Fruit fly (Drosophila melanogaster): ENCODE data around the gene Sfp65A.

Gene Sfp65A

dm6 chr3L:6312029-6312623 is 38.0 kb upstream of the Sfp65A start (continued):
- TF ChIP-seq fd85E (GFP tag; optimal IDR thresholded peaks at IDR 0.05), result no peak
- TF ChIP-seq CG31627 (GFP tag; optimal IDR thresholded peaks at IDR 0.05), result no peak
- TF ChIP-seq CG6808 (GFP tag; optimal IDR thresholded peaks at IDR 0.05), result no peak
- no peak for TF ChIP-seq CG34406 (GFP tag; optimal IDR thresholded peaks at IDR 0.05)
- peak; percentile 63 for TF ChIP-seq topi (GFP tag; optimal IDR thresholded peaks at IDR 0.05)
- TF ChIP-seq net (GFP tag; optimal IDR thresholded peaks at IDR 0.05), result no peak
- peak; percentile 41 for TF ChIP-seq cyc (GFP tag; optimal IDR thresholded peaks at IDR 0.05)
- TF ChIP-seq CG6276 (GFP tag; optimal IDR thresholded peaks at IDR 0.05), result no peak

- peak; percentile 19 for TF ChIP-seq svp (GFP tag)
- TF ChIP-seq lz (GFP tag; optimal IDR thresholded peaks at IDR 0.05), result no peak
- TF ChIP-seq CG10631 (GFP tag; optimal IDR thresholded peaks at IDR 0.05), result no peak
- TF ChIP-seq CG7368 (GFP tag; optimal IDR thresholded peaks at IDR 0.05), result no peak
- TF ChIP-seq Eip78C (GFP tag), result peak; percentile 50
- TF ChIP-seq Ets21C (GFP tag; optimal IDR thresholded peaks at IDR 0.05), result no peak
- peak; percentile 12 for TF ChIP-seq Met (GFP tag; optimal IDR thresholded peaks at IDR 0.05)
- TF ChIP-seq achi (GFP tag; optimal IDR thresholded peaks at IDR 0.05), result peak; percentile 6
- TF ChIP-seq Smox (GFP tag; optimal IDR thresholded peaks at IDR 0.05), result no peak
- no peak for TF ChIP-seq spab (GFP tag; optimal IDR thresholded peaks at IDR 0.05)
- peak; percentile 4 for TF ChIP-seq esn (GFP tag; optimal IDR thresholded peaks at IDR 0.05)
- TF ChIP-seq CG8319 (GFP tag; optimal IDR thresholded peaks at IDR 0.05), result no peak
- TF ChIP-seq CG10669 (GFP tag; optimal IDR thresholded peaks at IDR 0.05), result no peak
- no peak for TF ChIP-seq salr (GFP tag; optimal IDR thresholded peaks at IDR 0.05)
- no peak for TF ChIP-seq CG31627 (GFP tag; optimal IDR thresholded peaks at IDR 0.05)
- TF ChIP-seq Eip93F (GFP tag; optimal IDR thresholded peaks at IDR 0.05), result no peak
- no peak for TF ChIP-seq dac (GFP tag; optimal IDR thresholded peaks at IDR 0.05)
- TF ChIP-seq Hr38 (GFP tag; optimal IDR thresholded peaks at IDR 0.05), result no peak
- TF ChIP-seq CG34406 (GFP tag; optimal IDR thresholded peaks at IDR 0.05), result peak; percentile 6
- no peak for TF ChIP-seq CG1621 (tag; optimal IDR thresholded peaks at IDR 0.05)
- no peak; the same call in 2 of the 3 replicates for TF ChIP-seq CG8119 (GFP tag; IDR thresholded peaks at IDR 0.05)
These were observed 34.4 kb upstream of the Sfp65A start for dm6 chr3L:6315693-6316092.

- TF ChIP-seq eg (GFP tag; IDR thresholded peaks at IDR 0.05) (peak; percentile 61; the same call in 2 of the 3 replicates), CG15336 (GFP tag; IDR thresholded peaks at IDR 0.05) (peak; percentile 43), fd59A (GFP tag; optimal IDR thresholded peaks at IDR 0.05) (no peak), cyc (GFP tag; optimal IDR thresholded peaks at IDR 0.05) (no peak), dsx (GFP tag; optimal IDR thresholded peaks at IDR 0.05; ENCODE audit: poor library complexity, severe bottlenecking) (no peak), vri (GFP tag; optimal IDR thresholded peaks at IDR 0.05) (no peak), fd85E (GFP tag; optimal IDR thresholded peaks at IDR 0.05) (no peak), Hr39 (GFP tag; optimal IDR thresholded peaks at IDR 0.05) (no peak), Gug (GFP tag; IDR thresholded peaks at IDR 0.05) (no peak), CG9139 (GFP tag; optimal IDR thresholded peaks at IDR 0.05) (no peak), CG6792 (GFP tag; optimal IDR thresholded peaks at IDR 0.05) (no peak), CG4318 (GFP tag; optimal IDR thresholded peaks at IDR 0.05) (peak; percentile 11), Ets21C (GFP tag; optimal IDR thresholded peaks at IDR 0.05) (no peak), CG8319 (GFP tag; optimal IDR thresholded peaks at IDR 0.05) (no peak), svp (GFP tag) (peak; percentile 24), CG8119 (GFP tag; IDR thresholded peaks at IDR 0.05) (peak; percentile 57; the same call in 2 of the 3 replicates), Sox14 (GFP tag; optimal IDR thresholded peaks at IDR 0.05) (no peak), ss (GFP tag; optimal IDR thresholded peaks at IDR 0.05) (no peak), CG10631 (GFP tag; optimal IDR thresholded peaks at IDR 0.05) (peak; percentile 2), CG6808 (GFP tag; optimal IDR thresholded peaks at IDR 0.05) (no peak), CG32006 (GFP tag; optimal IDR thresholded peaks at IDR 0.05) (peak; percentile 37), CG6163 (GFP tag; IDR thresholded peaks at IDR 0.05) (no peak), CG6854 (GFP tag; optimal IDR thresholded peaks at IDR 0.05) (no peak), acj6 (GFP tag; optimal IDR thresholded peaks at IDR 0.05) (no peak), CG6276 (GFP tag; optimal IDR thresholded peaks at IDR 0.05) (peak; percentile 17), salr (GFP tag; optimal IDR thresholded peaks at IDR 0.05) (no peak), Eip78C (GFP tag) (peak; percentile 48)
These were observed 32.6 kb upstream of the Sfp65A start for dm6 chr3L:6317494-6317893.
